Worm (Caenorhabditis elegans) whole organism, early embryonic: ENCODE data around the gene brc-2.

Experiments used
- B0310.2 ChIP-seq: sonication (generic microtip); optimal IDR thresholded peaks from 2 replicates; lab custom pipeline; 2016; ENCODE audit warnings: mild to moderate bottlenecking, missing genetic modification characterization, missing compliant biosample characterization
- F13C5.2 ChIP-seq: sonication (generic microtip); optimal IDR thresholded peaks from 2 replicates; lab custom pipeline; 2017; ENCODE audit warnings: mild to moderate bottlenecking, missing genetic modification characterization, inconsistent platforms, missing compliant biosample characterization
- aly-1 ChIP-seq: sonication (generic microtip); optimal IDR thresholded peaks from 2 replicates; lab custom pipeline; 2016; ENCODE audit warnings: missing genetic modification characterization, missing compliant biosample characterization
- ama-1 ChIP-seq: fragments of 150-350 bp; optimal IDR thresholded peaks from 2 replicates; lab custom pipeline; 2014
- ceh-13 ChIP-seq: fragments of 200-800 bp; sonication (Bioruptor generic); optimal IDR thresholded peaks from 2 replicates; lab custom pipeline; 2018; ENCODE audit warnings: mild to moderate bottlenecking, missing genetic modification characterization, missing compliant biosample characterization
- ceh-36 ChIP-seq: sonication (generic microtip); optimal IDR thresholded peaks from 2 replicates; lab custom pipeline; 2016; ENCODE audit warnings: missing genetic modification characterization, inconsistent platforms, missing compliant biosample characterization
- flt-1 ChIP-seq: fragments of 200-800 bp; sonication (Bioruptor generic); IDR thresholded peaks from 2 replicates; pipeline ENCODE4 v1.3.6; 2022; ENCODE audit warnings: missing genetic modification characterization, missing compliant biosample characterization
- scrt-1 ChIP-seq: fragments of 200-800 bp; sonication (Bioruptor generic); IDR thresholded peaks from 2 replicates; pipeline ENCODE4 v1.3.6; 2022; ENCODE audit warnings: missing genetic modification characterization, missing compliant biosample characterization
- sea-1 ChIP-seq: fragments of 200-800 bp; sonication (Bioruptor generic); conservative IDR thresholded peaks from 2 replicates; pipeline ENCODE4 v1.3.6; 2022; ENCODE audit warnings: missing genetic modification characterization, missing compliant biosample characterization
- tbx-11 ChIP-seq: fragments of 200-800 bp; sonication (Bioruptor generic); IDR thresholded peaks from 2 replicates; pipeline ENCODE4 v1.3.6; 2022; ENCODE audit warnings: missing genetic modification characterization, missing compliant biosample characterization
- tbx-37 ChIP-seq: fragments of 200-800 bp; sonication (Bioruptor generic); conservative IDR thresholded peaks from 2 replicates; pipeline ENCODE4 v1.3.6; 2022; ENCODE audit warnings: missing genetic modification reagents, missing genetic modification characterization, missing compliant biosample characterization
- tra-4 ChIP-seq: sonication (generic microtip); optimal IDR thresholded peaks from 2 replicates; lab custom pipeline; 2017; ENCODE audit warnings: missing genetic modification characterization, missing compliant biosample characterization

- no peak for TF ChIP-seq ceh-36
- no peak for TF ChIP-seq aly-1 (tag; lab: Kevin White, UChicago)
- no peak for TF ChIP-seq scrt-1
- TF ChIP-seq ama-1, result no peak
- no peak for TF ChIP-seq tbx-37
- no peak for TF ChIP-seq F13C5.2 (tag; lab: Kevin White, UChicago)
- TF ChIP-seq sea-1, result no peak
- no peak for TF ChIP-seq tra-4
- TF ChIP-seq flt-1 (GFP tag; lab: Robert Waterston, UW), result no peak
- TF ChIP-seq B0310.2 (tag; lab: Kevin White, UChicago), result no peak
- TF ChIP-seq tbx-11, result no peak
- no peak for TF ChIP-seq ceh-13
These were observed 46.2 kb downstream of the brc-2 start, which contains the start of gene zak-1 for ce11 chrIII:6856709-6857108.
